Fruit fly (Drosophila melanogaster) whole organism, embryonic: ENCODE measurements around the gene CG44385.

Experiments used
- Atf-2 ChIP-seq: fragments of 200-800 bp; sonication (Bioruptor generic); optimal IDR thresholded peaks from 2 replicates; lab custom pipeline; 2016; ENCODE audit warnings: missing biosample characterization, missing genetic modification characterization
- BEAF-32 ChIP-seq: fragments of 200-800 bp; sonication (Bioruptor generic); optimal IDR thresholded peaks from 3 replicates; lab custom pipeline; 2017; ENCODE audit warnings: missing biosample characterization, missing genetic modification characterization, mild to moderate bottlenecking, moderate library complexity, missing genetic modification reagents
- CG10267 ChIP-seq: fragments of 200-800 bp; sonication (Bioruptor generic); optimal IDR thresholded peaks from 2 replicates; lab custom pipeline; 2018; ENCODE audit warnings: missing biosample characterization, mild to moderate bottlenecking, missing genetic modification characterization, moderate library complexity
- CG10462 ChIP-seq: fragments of 200-800 bp; sonication (Bioruptor generic); optimal IDR thresholded peaks from 2 replicates; lab custom pipeline; 2016; ENCODE audit warnings: missing biosample characterization, missing genetic modification characterization
- CG11398 ChIP-seq: fragments of 200-800 bp; sonication (Bioruptor generic); optimal IDR thresholded peaks from 2 replicates; lab custom pipeline; 2016; ENCODE audit warnings: missing biosample characterization, missing genetic modification characterization
- CG12299 ChIP-seq: fragments of 200-800 bp; sonication (Bioruptor generic); optimal IDR thresholded peaks from 2 replicates; lab custom pipeline; 2018; ENCODE audit warnings: missing biosample characterization, mild to moderate bottlenecking, missing genetic modification characterization
- CG13287 ChIP-seq: fragments of 200-800 bp; sonication (Bioruptor generic); IDR thresholded peaks from 2 replicates; pipeline ENCODE4 v1.3.6; 2022; ENCODE audit warnings: missing biosample characterization, missing genetic modification characterization; ENCODE audit not compliant: partially characterized antibody
- CG15011 ChIP-seq: fragments of 200-800 bp; sonication (Bioruptor generic); optimal IDR thresholded peaks from 3 replicates; lab custom pipeline; 2018; ENCODE audit warnings: missing biosample characterization, mild to moderate bottlenecking, missing genetic modification characterization
- CG15601 ChIP-seq: fragments of 200-800 bp; sonication (Bioruptor generic); optimal IDR thresholded peaks from 3 replicates; lab custom pipeline; 2019; ENCODE audit warnings: missing biosample characterization, mild to moderate bottlenecking, missing genetic modification characterization, moderate library complexity
- CG1602 ChIP-seq: fragments of 200-800 bp; sonication (Bioruptor generic); optimal IDR thresholded peaks from 3 replicates; lab custom pipeline; 2016; ENCODE audit warnings: missing biosample characterization, missing genetic modification characterization
- CG18599 ChIP-seq: fragments of 200-800 bp; sonication (Bioruptor generic); optimal IDR thresholded peaks from 3 replicates; lab custom pipeline; 2017; ENCODE audit warnings: missing biosample characterization, missing genetic modification characterization, mild to moderate bottlenecking, moderate library complexity, missing genetic modification reagents
- CG30020 ChIP-seq: fragments of 200-800 bp; optimal IDR thresholded peaks from 2 replicates; lab custom pipeline; 2019; ENCODE audit warnings: missing biosample characterization, mild to moderate bottlenecking, missing genetic modification characterization, moderate library complexity
- CG33213 ChIP-seq: fragments of 200-800 bp; sonication (Bioruptor generic); optimal IDR thresholded peaks from 3 replicates; lab custom pipeline; 2016; ENCODE audit warnings: missing biosample characterization, missing genetic modification characterization
- CG3838 ChIP-seq: fragments of 200-800 bp; sonication (Bioruptor generic); optimal IDR thresholded peaks from 3 replicates; lab custom pipeline; 2016; ENCODE audit warnings: missing biosample characterization, missing genetic modification characterization
- CG4820 ChIP-seq: fragments of 200-800 bp; sonication (Bioruptor generic); optimal IDR thresholded peaks from 3 replicates; lab custom pipeline; 2016; ENCODE audit warnings: missing biosample characterization, missing genetic modification characterization
- CG6791 ChIP-seq: fragments of 200-800 bp; sonication (Bioruptor generic); IDR thresholded peaks from 3 replicates; pipeline ENCODE4 v1.3.6; 2022; ENCODE audit warnings: missing biosample characterization, missing genetic modification characterization; ENCODE audit not compliant: partially characterized antibody
- Dfd ChIP-seq, 2 experiments: fragments of >200 bp; optimal IDR thresholded peaks; 2 replicates each; lab custom pipeline; 2017; ENCODE audit warnings: missing biosample characterization in 2 of 2, missing genetic modification characterization in 2 of 2
- ERR ChIP-seq: fragments of 200-800 bp; sonication (Bioruptor generic); optimal IDR thresholded peaks from 2 replicates; lab custom pipeline; 2016; ENCODE audit warnings: missing biosample characterization, missing genetic modification characterization
- Fer2 ChIP-seq: fragments of 200-800 bp; sonication (Bioruptor generic); optimal IDR thresholded peaks from 2 replicates; lab custom pipeline; 2018; ENCODE audit warnings: missing biosample characterization, mild to moderate bottlenecking, missing genetic modification characterization, moderate library complexity
- HLH3B ChIP-seq: fragments of 200-800 bp; sonication (Bioruptor generic); IDR thresholded peaks from 2 replicates; pipeline ENCODE4 v1.3.6; 2022; ENCODE audit warnings: missing biosample characterization, missing genetic modification characterization
- HLH4C ChIP-seq: fragments of 200-800 bp; sonication (Bioruptor generic); IDR thresholded peaks from 3 replicates; pipeline ENCODE4 v1.3.6; 2022; ENCODE audit warnings: missing biosample characterization, missing genetic modification characterization; ENCODE audit not compliant: partially characterized antibody
- Hey ChIP-seq: fragments of 200-800 bp; sonication (Bioruptor generic); optimal IDR thresholded peaks from 3 replicates; lab custom pipeline; 2018; ENCODE audit warnings: missing biosample characterization, mild to moderate bottlenecking, missing genetic modification characterization
- Hmx ChIP-seq: fragments of 200-800 bp; sonication (Bioruptor generic); optimal IDR thresholded peaks from 2 replicates; lab custom pipeline; 2016; ENCODE audit warnings: missing biosample characterization, missing genetic modification characterization
- Lim3 ChIP-seq: fragments of 200-800 bp; sonication (Bioruptor generic); IDR thresholded peaks from 2 replicates; pipeline ENCODE4 v1.3.6; 2022; ENCODE audit warnings: missing biosample characterization, missing genetic modification characterization
- Lpt ChIP-seq: fragments of >200 bp; optimal IDR thresholded peaks from 2 replicates; lab custom pipeline; 2018; ENCODE audit warnings: missing biosample characterization, missing genetic modification characterization
- Mes4 ChIP-seq: fragments of 200-800 bp; sonication (Bioruptor generic); optimal IDR thresholded peaks from 2 replicates; lab custom pipeline; 2016; ENCODE audit warnings: missing biosample characterization, missing genetic modification characterization
- Sin3A ChIP-seq: fragments of >200 bp; optimal IDR thresholded peaks from 2 replicates; lab custom pipeline; 2018
- ab ChIP-seq: fragments of 200-800 bp; sonication (Bioruptor generic); optimal IDR thresholded peaks from 2 replicates; lab custom pipeline; 2016; ENCODE audit warnings: missing biosample characterization, missing genetic modification characterization
- al ChIP-seq: fragments of 200-800 bp; sonication (Bioruptor generic); IDR thresholded peaks from 2 replicates; pipeline ENCODE4 v1.3.6; 2022; ENCODE audit warnings: missing biosample characterization, missing genetic modification characterization
- br ChIP-seq: fragments of >200 bp; optimal IDR thresholded peaks from 2 replicates; lab custom pipeline; 2017
- cad ChIP-seq: fragments of >200 bp; optimal IDR thresholded peaks from 2 replicates; lab custom pipeline; 2017; ENCODE audit warnings: missing biosample characterization, missing genetic modification characterization
- cas ChIP-seq: fragments of 200-800 bp; sonication (Bioruptor generic); IDR thresholded peaks from 2 replicates; pipeline ENCODE4 v1.3.6; 2022; ENCODE audit warnings: missing biosample characterization, missing genetic modification characterization
- ci ChIP-seq: fragments of 200-800 bp; sonication (Bioruptor generic); IDR thresholded peaks from 3 replicates; pipeline ENCODE4 v1.3.6; 2022; ENCODE audit warnings: missing biosample characterization, missing genetic modification characterization
- dimm ChIP-seq: fragments of 200-800 bp; sonication (Bioruptor generic); IDR thresholded peaks from 2 replicates; pipeline ENCODE4 v1.3.6; 2022; ENCODE audit warnings: missing biosample characterization, missing genetic modification characterization
- exex ChIP-seq: fragments of 200-800 bp; sonication (Bioruptor generic); optimal IDR thresholded peaks from 4 replicates; lab custom pipeline; 2018; ENCODE audit warnings: missing biosample characterization, mild to moderate bottlenecking, missing genetic modification characterization, moderate library complexity
- fd96Cb ChIP-seq: fragments of 200-800 bp; sonication (Bioruptor generic); optimal IDR thresholded peaks from 2 replicates; lab custom pipeline; 2018; ENCODE audit warnings: missing biosample characterization, mild to moderate bottlenecking, missing genetic modification characterization, moderate library complexity
- gem ChIP-seq: fragments of 200-800 bp; sonication (Bioruptor generic); optimal IDR thresholded peaks from 2 replicates; lab custom pipeline; 2019; ENCODE audit warnings: missing biosample characterization, mild to moderate bottlenecking, missing genetic modification characterization, moderate library complexity
- gro ChIP-seq: fragments of 200-800 bp; sonication (Bioruptor generic); optimal IDR thresholded peaks from 2 replicates; lab custom pipeline; 2016; ENCODE audit warnings: missing biosample characterization, missing genetic modification characterization
- gt ChIP-seq: fragments of 200-800 bp; sonication (Bioruptor generic); IDR thresholded peaks from 2 replicates; pipeline ENCODE4 v1.3.6; 2022; ENCODE audit warnings: missing biosample characterization, missing genetic modification characterization
- hb ChIP-seq: fragments of 200-800 bp; sonication (Bioruptor generic); IDR thresholded peaks from 3 replicates; pipeline ENCODE4 v1.3.6; 2022; ENCODE audit warnings: missing biosample characterization, missing genetic modification characterization; ENCODE audit not compliant: partially characterized antibody
- jigr1 ChIP-seq: fragments of 200-800 bp; sonication (Bioruptor generic); IDR thresholded peaks from 3 replicates; pipeline ENCODE4 v1.3.6; 2022; ENCODE audit warnings: missing biosample characterization, missing genetic modification characterization
- lab ChIP-seq: fragments of 200-800 bp; sonication (Bioruptor generic); optimal IDR thresholded peaks from 3 replicates; lab custom pipeline; 2017; ENCODE audit warnings: missing biosample characterization, missing genetic modification characterization, mild to moderate bottlenecking, moderate library complexity, missing genetic modification reagents
- maf-S ChIP-seq: fragments of 200-800 bp; sonication (Bioruptor generic); optimal IDR thresholded peaks from 2 replicates; lab custom pipeline; 2016; ENCODE audit warnings: missing biosample characterization, missing genetic modification characterization
- org-1 ChIP-seq: fragments of 200-800 bp; sonication (Bioruptor generic); optimal IDR thresholded peaks from 2 replicates; lab custom pipeline; 2017; ENCODE audit warnings: missing biosample characterization, missing genetic modification characterization
- p53 ChIP-seq: fragments of 200-800 bp; sonication (Bioruptor generic); optimal IDR thresholded peaks from 2 replicates; lab custom pipeline; 2016; ENCODE audit warnings: missing biosample characterization, missing genetic modification characterization
- pita ChIP-seq: fragments of 200-800 bp; sonication (Bioruptor generic); optimal IDR thresholded peaks from 2 replicates; lab custom pipeline; 2017; ENCODE audit warnings: missing biosample characterization, mild to moderate bottlenecking, missing genetic modification characterization
- row ChIP-seq: fragments of 200-800 bp; sonication (Bioruptor generic); IDR thresholded peaks from 3 replicates; pipeline ENCODE4 v1.3.6; 2022; ENCODE audit warnings: missing biosample characterization, missing genetic modification characterization
- sens-2 ChIP-seq: fragments of 200-800 bp; sonication (Bioruptor generic); IDR thresholded peaks from 2 replicates; pipeline ENCODE4 v1.3.6; 2022; ENCODE audit warnings: missing biosample characterization, missing genetic modification characterization
- tgo ChIP-seq: fragments of 200-800 bp; sonication (Bioruptor generic); IDR thresholded peaks from 3 replicates; pipeline ENCODE4 v1.3.6; 2022; ENCODE audit warnings: missing biosample characterization, missing genetic modification characterization
- tin ChIP-seq: fragments of 200-800 bp; sonication (Bioruptor generic); optimal IDR thresholded peaks from 3 replicates; lab custom pipeline; 2016; ENCODE audit warnings: missing biosample characterization, missing genetic modification characterization
- toy ChIP-seq: fragments of 200-800 bp; sonication (Bioruptor generic); IDR thresholded peaks from 2 replicates; pipeline ENCODE4 v1.3.6; 2022; ENCODE audit warnings: missing biosample characterization, missing genetic modification characterization
- zen ChIP-seq: fragments of 200-800 bp; sonication (Bioruptor generic); optimal IDR thresholded peaks from 3 replicates; lab custom pipeline; 2018; ENCODE audit warnings: missing biosample characterization, mild to moderate bottlenecking, missing genetic modification characterization, moderate library complexity

CG44385 gene

DNA sequence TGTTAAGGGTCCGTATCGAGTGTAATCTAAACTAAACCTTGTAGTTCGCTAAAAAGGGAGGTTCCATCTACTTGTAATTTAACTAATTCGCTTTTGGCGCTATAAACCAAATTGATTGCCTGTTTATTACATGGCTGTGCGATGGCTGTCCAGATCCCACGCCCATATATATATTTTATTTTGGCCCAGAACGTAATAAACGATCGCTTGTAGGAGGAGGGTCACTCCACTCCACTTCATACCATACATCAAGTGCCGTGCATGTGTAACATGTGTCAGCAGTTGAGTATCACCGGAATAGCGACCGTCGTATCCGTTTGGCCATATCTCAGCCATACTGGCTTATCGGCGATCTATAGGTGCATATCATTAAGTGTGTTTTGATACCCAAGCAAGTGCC is 36.9 kb downstream of the CG44385 start (continued):
- no peak for TF ChIP-seq Atf-2 (GFP tag; lab: Kevin White, UChicago)
- no peak for TF ChIP-seq CG11398 (GFP tag; lab: Kevin White, UChicago)
- no peak for TF ChIP-seq lab
- TF ChIP-seq tgo (GFP tag; lab: Robert Waterston, UW), result no peak
- TF ChIP-seq Mes4 (GFP tag; lab: Kevin White, UChicago), result no peak
- no peak for TF ChIP-seq cas (GFP tag; lab: Robert Waterston, UW)
- no peak for TF ChIP-seq CG33213 (GFP tag; lab: Kevin White, UChicago)
- no peak for TF ChIP-seq sens-2 (GFP tag; lab: Robert Waterston, UW)
- TF ChIP-seq Lim3 (GFP tag; lab: Robert Waterston, UW), result no peak
- no peak for TF ChIP-seq gro
- TF ChIP-seq br (lab: Kevin White, UChicago), result no peak

DNA sequence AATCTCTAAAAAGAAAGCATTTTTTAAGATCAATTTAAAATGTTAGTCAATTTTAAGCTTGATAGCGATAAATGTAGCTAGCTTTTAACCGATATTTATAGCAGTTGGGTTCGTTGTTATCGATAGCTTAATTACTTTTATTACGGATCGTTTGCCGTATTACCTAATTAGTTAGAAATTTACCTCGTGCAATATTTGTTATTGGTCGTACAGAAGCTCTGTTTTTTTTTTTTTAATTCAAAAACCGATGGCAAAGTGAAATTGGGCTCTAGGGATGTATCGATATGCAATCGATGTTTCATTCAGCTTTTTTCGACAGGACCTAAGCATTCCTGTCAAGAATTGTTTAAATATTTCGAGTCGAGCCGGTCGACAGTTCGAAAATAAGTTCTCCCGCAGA is 40.0 kb downstream of the CG44385 start, which contains the start of gene CG2061:
TSS of gene CG2061 (plus strand) at position 292 of the 400 bp plus-strand sequence.
- TF ChIP-seq gt (no peak), al (GFP tag; lab: Robert Waterston, UW) (no peak), Sin3A (lab: Kevin White, UChicago) (no peak), org-1 (no peak), toy (GFP tag; lab: Robert Waterston, UW) (no peak), HLH4C (peak; percentile 87), ab (GFP tag; lab: Kevin White, UChicago) (no peak), pita (GFP tag; lab: Kevin White, UChicago) (no peak), p53 (GFP tag; lab: Kevin White, UChicago) (no peak), CG3838 (no peak), cas (GFP tag; lab: Robert Waterston, UW) (no peak), fd96Cb (tag; lab: Kevin White, UChicago) (no peak), HLH3B (GFP tag; lab: Robert Waterston, UW) (no peak), CG10462 (GFP tag; lab: Kevin White, UChicago) (no peak), BEAF-32 (GFP tag; lab: Kevin White, UChicago) (peak; percentile 68), Lpt (GFP tag; lab: Kevin White, UChicago) (no peak), tin (GFP tag; lab: Kevin White, UChicago) (no peak), CG18599 (no peak), CG6791 (GFP tag; lab: Robert Waterston, UW) (peak; percentile 58; the same call in 2 of the 3 replicates), CG15601 (tag; lab: Kevin White, UChicago) (no peak), CG13287 (GFP tag; lab: Robert Waterston, UW) (peak; percentile 81), zen (tag; lab: Kevin White, UChicago) (no peak), Hmx (GFP tag; lab: Kevin White, UChicago) (no peak), cad (GFP tag; lab: Kevin White, UChicago) (no peak), Dfd (GFP tag; optimal IDR thresholded peaks at IDR 0.05; lab: Kevin White, UChicago) (no peak), exex (tag; lab: Kevin White, UChicago) (peak; percentile 13), CG15011 (GFP tag; lab: Kevin White, UChicago) (no peak), ci (GFP tag; lab: Robert Waterston, UW) (no peak), ERR (GFP tag; lab: Kevin White, UChicago) (no peak), dimm (GFP tag; lab: Robert Waterston, UW) (no peak), CG10267 (tag; lab: Kevin White, UChicago) (no peak), gem (tag; lab: Kevin White, UChicago) (no peak), row (GFP tag; lab: Robert Waterston, UW) (no peak), hb (GFP tag; lab: Robert Waterston, UW) (peak; percentile 65), CG4820 (no peak), CG1602 (GFP tag; lab: Kevin White, UChicago) (no peak), maf-S (GFP tag; lab: Kevin White, UChicago) (no peak), jigr1 (GFP tag; lab: Robert Waterston, UW) (no peak), Hey (no peak), CG30020 (no peak), CG12299 (tag; lab: Kevin White, UChicago) (no peak), Fer2 (tag; lab: Kevin White, UChicago) (no peak)
